Worm (Caenorhabditis elegans) whole organism, L3 larva: Measurements from ENCODE around the gene K01A6.5.

Experiments used
- fos-1 ChIP-seq: fragments of 150-350 bp; optimal IDR thresholded peaks from 2 replicates; lab custom pipeline; 2014; ENCODE audit warnings: missing biosample characterization, missing genetic modification characterization
- nfya-1 ChIP-seq: sonication (generic microtip); optimal IDR thresholded peaks from 2 replicates; lab custom pipeline; 2017; ENCODE audit warnings: missing genetic modification characterization, mild to moderate bottlenecking, missing compliant biosample characterization, antibody characterized with exemption, moderate library complexity; ENCODE audit not compliant: insufficient read depth

DNA sequence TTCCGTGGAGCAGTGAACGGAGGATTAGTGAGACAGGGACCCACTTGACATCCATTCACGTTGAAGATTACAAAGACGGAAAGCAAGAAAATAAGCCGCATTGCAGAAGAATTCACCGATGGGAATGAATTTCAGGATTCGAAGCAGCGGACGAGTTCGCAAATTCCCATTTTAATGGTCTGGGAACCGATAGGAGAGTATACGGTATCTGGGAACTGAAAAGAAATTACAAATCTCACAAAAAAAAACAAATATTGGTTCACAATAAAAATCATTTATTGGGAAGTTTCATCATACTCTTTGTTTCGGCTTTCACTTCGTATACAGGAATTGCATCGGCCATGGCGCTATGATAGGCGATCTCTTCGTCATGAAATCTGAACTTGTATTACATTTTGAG is 12.5 kb downstream of the K01A6.5 start, which contains the start of gene T12A7.10:
- TF ChIP-seq nfya-1 (tag; lab: Kevin White, UChicago) (no peak), fos-1 (tag; lab: Kevin White, UChicago) (no peak)
